Fruit fly (Drosophila melanogaster): Measurements from ENCODE around the gene CG31673.
A peak's percentile ranks its signal among the peaks of the same experiment; 100 is the strongest.

CG31673 gene

DNA sequence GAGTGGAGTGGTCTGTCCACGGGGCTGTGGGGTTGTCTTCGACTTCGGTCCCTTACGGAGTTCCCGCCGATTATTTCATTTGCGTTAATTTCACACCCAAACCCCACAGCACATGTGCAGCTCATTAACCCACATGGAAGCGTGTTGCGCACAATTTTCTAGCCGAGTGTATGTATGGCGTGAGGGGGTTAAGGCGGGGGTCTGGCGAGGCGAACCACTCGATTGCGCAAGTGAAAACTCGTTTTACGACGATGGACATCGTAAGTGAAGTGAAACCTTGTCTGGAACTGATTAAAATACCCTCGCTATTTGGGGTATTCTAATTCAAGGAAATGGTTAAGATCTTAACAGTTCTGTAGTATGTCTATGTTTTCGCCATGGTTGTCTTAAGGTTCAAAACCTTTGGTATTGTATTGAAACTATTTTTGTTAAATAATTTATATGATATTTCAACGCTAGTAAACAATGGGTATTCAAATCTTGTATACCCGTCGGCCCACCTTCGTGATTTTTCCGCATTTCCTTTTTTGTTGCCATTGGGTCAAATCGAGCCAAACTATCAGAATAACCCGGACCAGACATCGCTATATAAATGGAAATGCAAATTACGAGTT lies 18.3 kb upstream of the CG31673 start (continued):
- TF ChIP-seq CG10431 (GFP tag; optimal IDR thresholded peaks at IDR 0.05) (no peak), CG14965 (GFP tag; optimal IDR thresholded peaks at IDR 0.05; ENCODE audit: borderline replicate concordance) (no peak), CG7987 (GFP tag; optimal IDR thresholded peaks at IDR 0.05) (no peak), Lim3 (GFP tag; IDR thresholded peaks at IDR 0.05) (no peak), CG8944 (GFP tag; optimal IDR thresholded peaks at IDR 0.05) (no peak), slp2 (GFP tag; optimal IDR thresholded peaks at IDR 0.05) (no peak), croc (GFP tag; conservative IDR thresholded peaks at IDR 0.05) (no peak), Hey (tag; optimal IDR thresholded peaks at IDR 0.05) (no peak), Ets65A (GFP tag) (no peak), Eip74EF (GFP tag; optimal IDR thresholded peaks at IDR 0.05) (peak in 1 of 2 experiments; percentile 84), Hr3 (GFP tag; optimal IDR thresholded peaks at IDR 0.05) (peak; percentile 21), sens (GFP tag) (peak; percentile 72), CG8359 (GFP tag; optimal IDR thresholded peaks at IDR 0.05; ENCODE audit: borderline replicate concordance) (no peak), da (GFP tag; optimal IDR thresholded peaks at IDR 0.05) (no peak), CrebB (tag; optimal IDR thresholded peaks at IDR 0.05) (no peak), Sox102F (GFP tag; optimal IDR thresholded peaks at IDR 0.05) (peak; percentile 79), CG33557 (GFP tag; optimal IDR thresholded peaks at IDR 0.05) (no peak), fd96Cb (tag; optimal IDR thresholded peaks at IDR 0.05) (peak; percentile 39), phol (tag; optimal IDR thresholded peaks at IDR 0.05) (peak; percentile 45), kah (GFP tag; optimal IDR thresholded peaks at IDR 0.05) (no peak), CG11695 (GFP tag; IDR thresholded peaks at IDR 0.05) (peak; percentile 62; the same call in 1 of the 3 replicates), Ssrp (tag; optimal IDR thresholded peaks at IDR 0.05) (peak; percentile 46), kni (GFP tag; optimal IDR thresholded peaks at IDR 0.05) (peak; percentile 55), CG18011 (GFP tag; optimal IDR thresholded peaks at IDR 0.05) (no peak), CG17829 (tag; optimal IDR thresholded peaks at IDR 0.05) (peak; percentile 29), wdn (GFP tag; IDR thresholded peaks at IDR 0.05) (no peak), CG8478 (optimal IDR thresholded peaks at IDR 0.05) (no peak), D19A (tag; optimal IDR thresholded peaks at IDR 0.05) (peak; percentile 68), CG8290 (GFP tag; optimal IDR thresholded peaks at IDR 0.05) (no peak), CG8290 (tag; optimal IDR thresholded peaks at IDR 0.05) (no peak), Ada2b (GFP tag; IDR thresholded peaks at IDR 0.05) (no peak), CG16779 (GFP tag; IDR thresholded peaks at IDR 0.05) (no peak), wor (GFP tag; IDR thresholded peaks at IDR 0.05) (0 out of 2 replicates have a peak, but pooled peaks have one; percentile 16), CG10321 (GFP tag; IDR thresholded peaks at IDR 0.05) (no peak), HHEX (GFP tag; optimal IDR thresholded peaks at IDR 0.05) (peak; percentile 19), Trl (optimal IDR thresholded peaks at IDR 0.05) (no peak), Trl (GFP tag; optimal IDR thresholded peaks at IDR 0.05) (no peak), zfh1 (GFP tag; IDR thresholded peaks at IDR 0.05) (no peak), ftz-f1 (GFP tag; optimal IDR thresholded peaks at IDR 0.05) (no peak), crc (GFP tag; optimal IDR thresholded peaks at IDR 0.05) (no peak), gro (GFP tag; optimal IDR thresholded peaks at IDR 0.05) (no peak), zf30C (GFP tag; optimal IDR thresholded peaks at IDR 0.05) (no peak)

Measured in whole organism, embryonic.